Worm (Caenorhabditis elegans): Measurements from ENCODE around the gene srbc-42.

The srbc-42 gene

ce11 chrV:2174465-2174864 is 16.6 kb downstream of the srbc-42 start:
- TF ChIP-seq T22C8.4 (GFP tag; IDR thresholded peaks at IDR 0.05) = no peak
- no peak for TF ChIP-seq ztf-23 (GFP tag; IDR thresholded peaks at IDR 0.05)
- TF ChIP-seq klf-2 (GFP tag; conservative IDR thresholded peaks at IDR 0.05) = no peak
- no peak for TF ChIP-seq ref-1 (GFP tag; conservative IDR thresholded peaks at IDR 0.05)
- no peak for TF ChIP-seq tab-1 (GFP tag; IDR thresholded peaks at IDR 0.05)
- no peak for TF ChIP-seq flt-1 (GFP tag; IDR thresholded peaks at IDR 0.05)
- no peak for TF ChIP-seq ztf-29 (GFP tag; IDR thresholded peaks at IDR 0.05)
- TF ChIP-seq med-1 (GFP tag; optimal IDR thresholded peaks at IDR 0.05; ENCODE audit: insufficient read depth) = no peak
- TF ChIP-seq cog-1 (tag; optimal IDR thresholded peaks at IDR 0.05) = no peak

- TF ChIP-seq tab-1 (GFP tag; IDR thresholded peaks at IDR 0.05) (no peak), cog-1 (tag; optimal IDR thresholded peaks at IDR 0.05) (no peak), T22C8.4 (GFP tag; IDR thresholded peaks at IDR 0.05) (no peak), ztf-23 (GFP tag; IDR thresholded peaks at IDR 0.05) (no peak), ztf-29 (GFP tag; IDR thresholded peaks at IDR 0.05) (no peak), flt-1 (GFP tag; IDR thresholded peaks at IDR 0.05) (no peak), ref-1 (GFP tag; conservative IDR thresholded peaks at IDR 0.05) (no peak), med-1 (GFP tag; optimal IDR thresholded peaks at IDR 0.05; ENCODE audit: insufficient read depth) (no peak), klf-2 (GFP tag; conservative IDR thresholded peaks at IDR 0.05) (no peak)
Measured at ce11 chrV:2166679-2167078, 24.3 kb downstream of the srbc-42 start, which contains the start of gene srbc-19. srbc-19 (minus strand) TSS chrV:2166779.

ce11 chrV:2163735-2164134 is 27.3 kb downstream of the srbc-42 start, which contains the start of gene str-255:
str-255 (minus strand) TSS chrV:2163835.
- no peak for TF ChIP-seq flt-1 (GFP tag; IDR thresholded peaks at IDR 0.05)
- TF ChIP-seq med-1 (GFP tag; optimal IDR thresholded peaks at IDR 0.05; ENCODE audit: insufficient read depth) = no peak
- no peak for TF ChIP-seq T22C8.4 (GFP tag; IDR thresholded peaks at IDR 0.05)
- no peak for TF ChIP-seq ztf-23 (GFP tag; IDR thresholded peaks at IDR 0.05)
- TF ChIP-seq ztf-29 (GFP tag; IDR thresholded peaks at IDR 0.05) = no peak
- no peak for TF ChIP-seq tab-1 (GFP tag; IDR thresholded peaks at IDR 0.05)
- TF ChIP-seq ref-1 (GFP tag; conservative IDR thresholded peaks at IDR 0.05) = no peak
- no peak for TF ChIP-seq cog-1 (tag; optimal IDR thresholded peaks at IDR 0.05)
- no peak for TF ChIP-seq klf-2 (GFP tag; conservative IDR thresholded peaks at IDR 0.05)

ce11 chrV:2159331-2159730 is 31.7 kb downstream of the srbc-42 start, which contains the start of gene C45H4.14:
C45H4.14 (minus strand) TSS chrV:2159431.
- TF ChIP-seq med-1 (GFP tag; optimal IDR thresholded peaks at IDR 0.05; ENCODE audit: insufficient read depth) = no peak
- TF ChIP-seq flt-1 (GFP tag; IDR thresholded peaks at IDR 0.05) = no peak
- no peak for TF ChIP-seq cog-1 (tag; optimal IDR thresholded peaks at IDR 0.05)
- no peak for TF ChIP-seq ztf-29 (GFP tag; IDR thresholded peaks at IDR 0.05)
- no peak for TF ChIP-seq ref-1 (GFP tag; conservative IDR thresholded peaks at IDR 0.05)

ce11 chrV:2156830-2157229 is 34.2 kb downstream of the srbc-42 start, which contains the start of gene srbc-22:
srbc-22 (plus strand) TSS chrV:2157130.
- no peak for TF ChIP-seq ztf-29 (GFP tag; IDR thresholded peaks at IDR 0.05)
- TF ChIP-seq med-1 (GFP tag; optimal IDR thresholded peaks at IDR 0.05; ENCODE audit: insufficient read depth) = no peak
- no peak for TF ChIP-seq klf-2 (GFP tag; conservative IDR thresholded peaks at IDR 0.05)
- TF ChIP-seq tab-1 (GFP tag; IDR thresholded peaks at IDR 0.05) = no peak
- no peak for TF ChIP-seq flt-1 (GFP tag; IDR thresholded peaks at IDR 0.05)
- no peak for TF ChIP-seq T22C8.4 (GFP tag; IDR thresholded peaks at IDR 0.05)
- TF ChIP-seq cog-1 (tag; optimal IDR thresholded peaks at IDR 0.05) = no peak
- TF ChIP-seq ztf-23 (GFP tag; IDR thresholded peaks at IDR 0.05) = no peak
- no peak for TF ChIP-seq ref-1 (GFP tag; conservative IDR thresholded peaks at IDR 0.05)

ce11 chrV:2155232-2155631 is 35.8 kb downstream of the srbc-42 start, which contains the start of gene srbc-21:
srbc-21 (plus strand) TSS chrV:2155532.
- TF ChIP-seq T22C8.4 (GFP tag; IDR thresholded peaks at IDR 0.05) = no peak

- TF ChIP-seq klf-2 (GFP tag; conservative IDR thresholded peaks at IDR 0.05) (no peak), flt-1 (GFP tag; IDR thresholded peaks at IDR 0.05) (no peak), ztf-23 (GFP tag; IDR thresholded peaks at IDR 0.05) (no peak), ref-1 (GFP tag; conservative IDR thresholded peaks at IDR 0.05) (no peak), tab-1 (GFP tag; IDR thresholded peaks at IDR 0.05) (no peak), ztf-29 (GFP tag; IDR thresholded peaks at IDR 0.05) (no peak)
Measured at ce11 chrV:2153274-2153673, 37.7 kb downstream of the srbc-42 start, which contains the start of gene srbc-23. srbc-23 (plus strand) TSS chrV:2153574.

ce11 chrV:2151458-2151857 is 39.6 kb downstream of the srbc-42 start, which contains the start of gene srbc-24:
srbc-24 (plus strand) TSS chrV:2151758.
- TF ChIP-seq T22C8.4 (GFP tag; IDR thresholded peaks at IDR 0.05) (no peak), ztf-23 (GFP tag; IDR thresholded peaks at IDR 0.05) (no peak), tab-1 (GFP tag; IDR thresholded peaks at IDR 0.05) (no peak), flt-1 (GFP tag; IDR thresholded peaks at IDR 0.05) (no peak), ref-1 (GFP tag; conservative IDR thresholded peaks at IDR 0.05) (no peak), klf-2 (GFP tag; conservative IDR thresholded peaks at IDR 0.05) (no peak), med-1 (GFP tag; optimal IDR thresholded peaks at IDR 0.05; ENCODE audit: insufficient read depth) (no peak), cog-1 (tag; optimal IDR thresholded peaks at IDR 0.05) (no peak)

- no peak for TF ChIP-seq klf-2 (GFP tag; conservative IDR thresholded peaks at IDR 0.05)
- TF ChIP-seq tab-1 (GFP tag; IDR thresholded peaks at IDR 0.05) = no peak
- no peak for TF ChIP-seq med-1 (GFP tag; optimal IDR thresholded peaks at IDR 0.05; ENCODE audit: insufficient read depth)
- no peak for TF ChIP-seq ztf-29 (GFP tag; IDR thresholded peaks at IDR 0.05)
- no peak for TF ChIP-seq flt-1 (GFP tag; IDR thresholded peaks at IDR 0.05)
- no peak for TF ChIP-seq T22C8.4 (GFP tag; IDR thresholded peaks at IDR 0.05)
- no peak for TF ChIP-seq cog-1 (tag; optimal IDR thresholded peaks at IDR 0.05)
- TF ChIP-seq ztf-23 (GFP tag; IDR thresholded peaks at IDR 0.05) = no peak
- no peak for TF ChIP-seq ref-1 (GFP tag; conservative IDR thresholded peaks at IDR 0.05)
Measured at ce11 chrV:2150876-2151275, 40.1 kb downstream of the srbc-42 start, which contains the start of gene C45H4.13. C45H4.13 (minus strand) TSS chrV:2150976.

- TF ChIP-seq ref-1 (GFP tag; conservative IDR thresholded peaks at IDR 0.05) (no peak), tab-1 (GFP tag; IDR thresholded peaks at IDR 0.05) (no peak), ztf-29 (GFP tag; IDR thresholded peaks at IDR 0.05) (no peak), med-1 (GFP tag; optimal IDR thresholded peaks at IDR 0.05; ENCODE audit: insufficient read depth) (no peak), cog-1 (tag; optimal IDR thresholded peaks at IDR 0.05) (no peak), klf-2 (GFP tag; conservative IDR thresholded peaks at IDR 0.05) (no peak), flt-1 (GFP tag; IDR thresholded peaks at IDR 0.05) (no peak), T22C8.4 (GFP tag; IDR thresholded peaks at IDR 0.05) (no peak), ztf-23 (GFP tag; IDR thresholded peaks at IDR 0.05) (no peak)
Measured at ce11 chrV:2149432-2149831, 41.6 kb downstream of the srbc-42 start, which contains the start of gene C45H4.21. C45H4.21 (minus strand) TSS chrV:2149532.
